Worm (Caenorhabditis elegans) whole organism, young adult: ENCODE results near the gene swan-2.
A peak's percentile ranks its signal among the peaks of the same experiment; 100 is the strongest.

Experiments
- lin-35 ChIP-seq, 3 experiments: fragments of 150-350 bp in 2 of 3; sonication (generic microtip) in 1 of 3; optimal IDR thresholded peaks; 2 replicates each; lab custom pipeline; 2014 to 2018; ENCODE audit warnings: missing biosample characterization in 3 of 3, missing genetic modification characterization in 3 of 3, missing genetic modification reagents in 3 of 3
- nhr-80 ChIP-seq: sonication (generic microtip); optimal IDR thresholded peaks from 2 replicates; lab custom pipeline; 2016; ENCODE audit warnings: missing genetic modification characterization, missing compliant biosample characterization

swan-2 gene

ce11 chrV:13751811-13752210 lies 52.3 kb downstream of the swan-2 start, which contains the start of gene cld-9:
Gene cld-9 (minus strand): TSS chrV:13751891.
- TF ChIP-seq lin-35 (GFP tag; optimal IDR thresholded peaks at IDR 0.05; lab: Kevin White, UChicago) (no peak), nhr-80 (tag; lab: Kevin White, UChicago) (peak; percentile 52)
